Fruit fly (Drosophila melanogaster) whole organism, prepupa: ENCODE results near the gene dsd.

Experiments
- Blimp-1 ChIP-seq: fragments of 200-800 bp; sonication (Bioruptor generic); optimal IDR thresholded peaks from 3 replicates; lab custom pipeline; 2017; ENCODE audit warnings: missing biosample characterization, missing genetic modification characterization, mild to moderate bottlenecking, moderate library complexity, missing genetic modification reagents
- CG10631 ChIP-seq: fragments of 200-800 bp; sonication (Bioruptor generic); optimal IDR thresholded peaks from 2 replicates; lab custom pipeline; 2016; ENCODE audit warnings: missing biosample characterization, missing genetic modification characterization
- CG10669 ChIP-seq: fragments of 200-800 bp; sonication (Bioruptor generic); optimal IDR thresholded peaks from 3 replicates; lab custom pipeline; 2018; ENCODE audit warnings: missing biosample characterization, mild to moderate bottlenecking, missing genetic modification characterization, moderate library complexity
- CG11294 ChIP-seq: fragments of 200-800 bp; sonication (Bioruptor generic); IDR thresholded peaks from 2 replicates; pipeline ENCODE4 v1.3.6; 2022; ENCODE audit warnings: missing biosample characterization, missing genetic modification characterization
- CG11762 ChIP-seq: fragments of 200-800 bp; sonication (Bioruptor generic); optimal IDR thresholded peaks from 3 replicates; lab custom pipeline; 2016; ENCODE audit warnings: missing biosample characterization, missing genetic modification characterization; ENCODE audit not compliant: insufficient read depth
- CG11902 ChIP-seq: fragments of 200-800 bp; sonication (Bioruptor generic); optimal IDR thresholded peaks from 3 replicates; lab custom pipeline; 2016; ENCODE audit warnings: missing biosample characterization, missing genetic modification characterization
- CG15336 ChIP-seq: fragments of 200-800 bp; sonication (Bioruptor generic); IDR thresholded peaks from 2 replicates; pipeline ENCODE4 v1.3.6; 2022; ENCODE audit warnings: missing biosample characterization, missing genetic modification characterization
- CG1621 ChIP-seq: fragments of 200-800 bp; sonication (Bioruptor generic); optimal IDR thresholded peaks from 3 replicates; lab custom pipeline; 2018; ENCODE audit warnings: missing biosample characterization, mild to moderate bottlenecking, missing genetic modification characterization
- CG16779 ChIP-seq: fragments of 200-800 bp; sonication (Bioruptor generic); optimal IDR thresholded peaks from 3 replicates; lab custom pipeline; 2017; ENCODE audit warnings: missing biosample characterization, mild to moderate bottlenecking, missing genetic modification characterization
- CG3032 ChIP-seq: fragments of 200-800 bp; optimal IDR thresholded peaks from 2 replicates; lab custom pipeline; 2019; ENCODE audit warnings: missing biosample characterization, mild to moderate bottlenecking, missing genetic modification characterization, moderate library complexity
- CG34406 ChIP-seq: fragments of 200-800 bp; sonication (Bioruptor generic); optimal IDR thresholded peaks from 3 replicates; lab custom pipeline; 2016; ENCODE audit warnings: missing biosample characterization, missing genetic modification characterization
- CG3919 ChIP-seq: fragments of 200-800 bp; sonication (Bioruptor generic); optimal IDR thresholded peaks from 3 replicates; lab custom pipeline; 2016; ENCODE audit warnings: missing biosample characterization, missing genetic modification characterization
- CG4318 ChIP-seq: fragments of 200-800 bp; sonication (Bioruptor generic); optimal IDR thresholded peaks from 3 replicates; lab custom pipeline; 2017; ENCODE audit warnings: missing biosample characterization, mild to moderate bottlenecking, missing genetic modification characterization
- CG6163 ChIP-seq: fragments of 200-800 bp; sonication (Bioruptor generic); IDR thresholded peaks from 3 replicates; pipeline ENCODE4 v1.3.6; 2022; ENCODE audit warnings: missing biosample characterization, missing genetic modification characterization
- CG6808 ChIP-seq: fragments of 200-800 bp; sonication (Bioruptor generic); optimal IDR thresholded peaks from 3 replicates; lab custom pipeline; 2017; ENCODE audit warnings: missing biosample characterization, missing genetic modification characterization, mild to moderate bottlenecking, moderate library complexity, missing genetic modification reagents
- CG6854 ChIP-seq: fragments of 200-800 bp; sonication (Bioruptor generic); optimal IDR thresholded peaks from 2 replicates; lab custom pipeline; 2017; ENCODE audit warnings: missing biosample characterization, mild to moderate bottlenecking, missing genetic modification characterization
- CG8119 ChIP-seq: fragments of 200-800 bp; sonication (Bioruptor generic); IDR thresholded peaks from 3 replicates; pipeline ENCODE4 v1.3.6; 2022; ENCODE audit warnings: missing biosample characterization, missing genetic modification characterization
- CG8632 ChIP-seq: fragments of 200-800 bp; sonication (Bioruptor generic); optimal IDR thresholded peaks from 3 replicates; lab custom pipeline; 2016; ENCODE audit warnings: missing biosample characterization, missing genetic modification characterization
- CG9139 ChIP-seq: fragments of 200-800 bp; sonication (Bioruptor generic); optimal IDR thresholded peaks from 3 replicates; lab custom pipeline; 2017; ENCODE audit warnings: missing biosample characterization, mild to moderate bottlenecking, missing genetic modification characterization
- Eip75B ChIP-seq: fragments of 200-800 bp; sonication (Bioruptor generic); optimal IDR thresholded peaks from 3 replicates; lab custom pipeline; 2016; ENCODE audit warnings: missing biosample characterization, missing genetic modification characterization
- Eip78C ChIP-seq: fragments of 200-800 bp; sonication (Bioruptor generic); peaks from one replicate; lab custom pipeline; 2016; ENCODE audit warnings: missing biosample characterization, missing genetic modification characterization
- Ets21C ChIP-seq: fragments of 200-800 bp; sonication (Bioruptor generic); optimal IDR thresholded peaks from 3 replicates; lab custom pipeline; 2016; ENCODE audit warnings: missing biosample characterization, missing genetic modification characterization
- Ets96B ChIP-seq: fragments of 200-800 bp; optimal IDR thresholded peaks from 2 replicates; lab custom pipeline; 2019; ENCODE audit warnings: missing biosample characterization, mild to moderate bottlenecking, missing genetic modification characterization, moderate library complexity
- Hr38 ChIP-seq: sonication (Bioruptor generic); optimal IDR thresholded peaks from 2 replicates; lab custom pipeline; 2016; ENCODE audit warnings: missing biosample characterization, missing genetic modification characterization
- Hr39 ChIP-seq: fragments of 200-800 bp; sonication (Bioruptor generic); optimal IDR thresholded peaks from 2 replicates; lab custom pipeline; 2016; ENCODE audit warnings: missing biosample characterization, missing genetic modification characterization
- Hr4 ChIP-seq: fragments of 200-800 bp; sonication (Bioruptor generic); optimal IDR thresholded peaks from 3 replicates; lab custom pipeline; 2016; ENCODE audit warnings: missing biosample characterization, missing genetic modification characterization
- Lpt ChIP-seq: fragments of 200-800 bp; sonication (Bioruptor generic); optimal IDR thresholded peaks from 3 replicates; lab custom pipeline; 2016; ENCODE audit warnings: missing biosample characterization, missing genetic modification characterization
- Met ChIP-seq: fragments of 200-800 bp; sonication (Bioruptor generic); optimal IDR thresholded peaks from 3 replicates; lab custom pipeline; 2016; ENCODE audit warnings: missing biosample characterization, missing genetic modification characterization
- OdsH ChIP-seq: fragments of 200-800 bp; sonication (Bioruptor generic); optimal IDR thresholded peaks from 3 replicates; lab custom pipeline; 2016; ENCODE audit warnings: missing biosample characterization, missing genetic modification characterization
- Smox ChIP-seq: fragments of 200-800 bp; sonication (Bioruptor generic); optimal IDR thresholded peaks from 3 replicates; lab custom pipeline; 2016; ENCODE audit warnings: missing biosample characterization, missing genetic modification characterization
- Sox14 ChIP-seq: fragments of 200-800 bp; sonication (Bioruptor generic); optimal IDR thresholded peaks from 3 replicates; lab custom pipeline; 2016; ENCODE audit warnings: missing biosample characterization, missing genetic modification characterization
- Sox15 ChIP-seq: fragments of 200-800 bp; sonication (Bioruptor generic); optimal IDR thresholded peaks from 3 replicates; lab custom pipeline; 2016; ENCODE audit warnings: missing biosample characterization, missing genetic modification characterization
- achi ChIP-seq: fragments of 200-800 bp; sonication (Bioruptor generic); optimal IDR thresholded peaks from 3 replicates; lab custom pipeline; 2016; ENCODE audit warnings: missing biosample characterization, missing genetic modification characterization
- acj6 ChIP-seq: fragments of 200-800 bp; sonication (Bioruptor generic); optimal IDR thresholded peaks from 3 replicates; lab custom pipeline; 2016; ENCODE audit warnings: missing biosample characterization, missing genetic modification characterization
- cyc ChIP-seq: fragments of 200-800 bp; sonication (Bioruptor generic); optimal IDR thresholded peaks from 3 replicates; lab custom pipeline; 2016; ENCODE audit warnings: missing biosample characterization, missing genetic modification characterization
- dsx ChIP-seq: fragments of 200-800 bp; optimal IDR thresholded peaks from 3 replicates; lab custom pipeline; 2019; ENCODE audit warnings: missing biosample characterization, mild to moderate bottlenecking, missing genetic modification characterization, moderate library complexity; ENCODE audit not compliant: poor library complexity, severe bottlenecking
- esn ChIP-seq: fragments of 200-800 bp; sonication (Bioruptor generic); optimal IDR thresholded peaks from 2 replicates; lab custom pipeline; 2016; ENCODE audit warnings: missing biosample characterization, mild to moderate bottlenecking, missing genetic modification characterization, moderate library complexity
- fd59A ChIP-seq: fragments of 200-800 bp; sonication (Bioruptor generic); optimal IDR thresholded peaks from 2 replicates; lab custom pipeline; 2017; ENCODE audit warnings: missing biosample characterization, mild to moderate bottlenecking, missing genetic modification characterization, missing genetic modification reagents
- fd85E ChIP-seq: fragments of 200-800 bp; sonication (Bioruptor generic); optimal IDR thresholded peaks from 3 replicates; lab custom pipeline; 2016; ENCODE audit warnings: missing biosample characterization, missing genetic modification characterization
- fkh ChIP-seq: fragments of 200-800 bp; sonication (Bioruptor generic); optimal IDR thresholded peaks from 3 replicates; lab custom pipeline; 2017; ENCODE audit warnings: missing biosample characterization, mild to moderate bottlenecking, missing genetic modification characterization, moderate library complexity
- lz ChIP-seq: fragments of 200-800 bp; sonication (Bioruptor generic); optimal IDR thresholded peaks from 3 replicates; lab custom pipeline; 2016; ENCODE audit warnings: missing biosample characterization, missing genetic modification characterization
- net ChIP-seq: fragments of 200-800 bp; sonication (Bioruptor generic); optimal IDR thresholded peaks from 3 replicates; lab custom pipeline; 2016; ENCODE audit warnings: missing biosample characterization, missing genetic modification characterization
- salr ChIP-seq, 2 experiments: fragments of 200-800 bp; sonication (Bioruptor generic); optimal IDR thresholded peaks; 3 replicates each; lab custom pipeline; 2016 to 2018; ENCODE audit warnings: missing biosample characterization in 2 of 2, missing genetic modification characterization in 2 of 2, mild to moderate bottlenecking in 1 of 2
- spab ChIP-seq: fragments of 200-800 bp; sonication (Bioruptor generic); optimal IDR thresholded peaks from 2 replicates; lab custom pipeline; 2017; ENCODE audit warnings: missing biosample characterization, mild to moderate bottlenecking, missing genetic modification characterization, missing genetic modification reagents
- ss ChIP-seq, 2 experiments: fragments of 200-800 bp; sonication (Bioruptor generic); optimal IDR thresholded peaks; 2 replicates in 1 of 2; 3 replicates in 1 of 2; lab custom pipeline; 2017 to 2018; ENCODE audit warnings: mild to moderate bottlenecking in 2 of 2, missing biosample characterization in 2 of 2, missing genetic modification characterization in 2 of 2, moderate library complexity in 1 of 2
- svp ChIP-seq: fragments of 200-800 bp; sonication (Bioruptor generic); peaks from one replicate; lab custom pipeline; 2016; ENCODE audit warnings: missing biosample characterization, missing genetic modification characterization
- topi ChIP-seq: fragments of 200-800 bp; sonication (Bioruptor generic); optimal IDR thresholded peaks from 3 replicates; lab custom pipeline; 2016; ENCODE audit warnings: missing biosample characterization, missing genetic modification characterization

dsd gene

DNA sequence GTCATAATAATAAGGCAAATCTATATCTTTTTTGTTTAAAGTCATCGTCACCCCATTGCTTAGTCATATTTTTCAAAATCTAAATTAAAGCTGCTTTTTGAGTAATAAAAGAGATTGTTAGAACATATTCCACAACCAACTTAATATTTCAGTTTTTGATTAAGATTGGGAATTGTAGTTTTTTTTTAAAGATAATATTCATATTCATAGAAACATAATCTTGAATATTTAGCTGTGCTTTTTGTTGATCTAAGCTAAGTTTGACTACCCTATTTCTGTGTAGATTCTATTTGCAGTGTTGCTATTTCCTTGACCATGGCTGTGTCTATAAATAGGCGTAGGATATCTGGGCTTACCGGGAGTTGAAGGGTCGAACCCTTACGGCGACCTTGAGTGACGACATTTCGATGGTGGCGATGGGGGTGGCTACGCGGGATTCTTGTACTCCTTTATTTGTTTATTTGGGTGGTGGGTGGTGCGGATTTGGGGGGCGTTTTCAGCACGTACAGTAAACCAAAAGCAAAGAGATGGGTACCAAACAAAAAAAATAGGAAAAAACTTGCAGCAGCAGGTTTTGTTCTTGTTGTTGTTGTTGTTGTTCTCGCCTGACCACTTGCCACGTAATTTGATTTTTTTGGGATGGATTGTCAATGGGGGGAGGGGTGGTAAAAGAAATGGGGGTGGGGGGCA, 49.1 kb downstream of the dsd start:
- TF ChIP-seq CG6163 (GFP tag; lab: Robert Waterston, UW) (0 out of 3 replicates have a peak, but pooled peaks have one; percentile 29), Eip78C (peak; percentile 68), Ets21C (GFP tag; lab: Kevin White, UChicago) (no peak), svp (GFP tag; lab: Kevin White, UChicago) (peak; percentile 59), CG1621 (tag; lab: Kevin White, UChicago) (no peak), esn (GFP tag; lab: Kevin White, UChicago) (peak; percentile 19), topi (GFP tag; lab: Kevin White, UChicago) (peak; percentile 0), CG10669 (GFP tag; lab: Kevin White, UChicago) (peak; percentile 11), acj6 (GFP tag; lab: Kevin White, UChicago) (no peak), Ets96B (tag; lab: Kevin White, UChicago) (peak; percentile 5), dsx (no peak), spab (GFP tag; lab: Kevin White, UChicago) (no peak), OdsH (GFP tag; lab: Kevin White, UChicago) (no peak)
- TF ChIP-seq, all 60 proteins: peak for 7

DNA sequence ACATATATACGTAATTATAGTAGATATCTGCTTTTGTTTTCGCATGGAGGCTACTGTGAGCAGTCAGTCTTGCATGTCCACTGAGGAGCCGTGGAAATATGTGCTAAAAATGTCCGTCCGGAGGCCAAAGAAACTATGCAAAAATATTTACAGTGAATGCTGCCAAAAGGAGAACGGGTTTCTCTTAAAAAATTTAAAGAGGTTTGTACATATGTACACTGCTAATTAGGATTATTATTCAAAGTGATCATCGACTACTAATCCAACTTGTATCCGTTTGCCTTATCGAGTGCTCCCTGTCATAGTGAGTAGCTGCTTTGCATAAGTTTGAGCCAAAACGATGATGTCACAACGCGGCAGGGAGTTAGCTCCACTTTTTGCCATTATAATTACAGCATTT, 50.2 kb downstream of the dsd start:
- no peak for TF ChIP-seq CG9139 (GFP tag; lab: Kevin White, UChicago)
- peak; percentile 18 for TF ChIP-seq Ets21C (GFP tag; lab: Kevin White, UChicago)
- no peak for TF ChIP-seq CG6808 (GFP tag; lab: Kevin White, UChicago)
- peak; percentile 66 for TF ChIP-seq cyc (GFP tag; lab: Kevin White, UChicago)
- peak; percentile 43 for TF ChIP-seq Ets96B (tag; lab: Kevin White, UChicago)
- peak; percentile 76 for TF ChIP-seq CG3919
- no peak for TF ChIP-seq CG1621 (tag; lab: Kevin White, UChicago)
- TF ChIP-seq Lpt (GFP tag; lab: Kevin White, UChicago): peak; percentile 66
- no peak for TF ChIP-seq CG16779 (tag; lab: Kevin White, UChicago)
- no peak for TF ChIP-seq CG4318 (GFP tag; lab: Kevin White, UChicago)
- TF ChIP-seq lz (GFP tag; lab: Kevin White, UChicago): peak; percentile 35
- TF ChIP-seq Eip75B: peak; percentile 51
- peak; percentile 44 for TF ChIP-seq net (GFP tag; lab: Kevin White, UChicago)
- peak; percentile 87 for TF ChIP-seq Eip78C
- peak; percentile 52 for TF ChIP-seq CG11902 (GFP tag; lab: Kevin White, UChicago)
- TF ChIP-seq Hr38 (GFP tag; lab: Kevin White, UChicago): no peak
- peak; percentile 51 for TF ChIP-seq Met
- TF ChIP-seq CG15336 (GFP tag; lab: Robert Waterston, UW): peak; percentile 83
- TF ChIP-seq Smox (GFP tag; lab: Kevin White, UChicago): no peak
- TF ChIP-seq Hr39: peak; percentile 55
- TF ChIP-seq Sox14 (GFP tag; lab: Kevin White, UChicago): peak; percentile 27
- peak; percentile 79 for TF ChIP-seq CG11294
- TF ChIP-seq CG6163 (GFP tag; lab: Robert Waterston, UW): peak; percentile 81
- no peak for TF ChIP-seq spab (GFP tag; lab: Kevin White, UChicago)
- peak; percentile 15 for TF ChIP-seq CG8632 (GFP tag; lab: Kevin White, UChicago)
- no peak for TF ChIP-seq ss (GFP tag; optimal IDR thresholded peaks at IDR 0.05; lab: Kevin White, UChicago)
- TF ChIP-seq Blimp-1 (GFP tag; lab: Kevin White, UChicago): peak; percentile 18
- peak in 1 of 2 experiments; percentile 45 for TF ChIP-seq salr (GFP tag; optimal IDR thresholded peaks at IDR 0.05; lab: Kevin White, UChicago)
- TF ChIP-seq fd85E (GFP tag; lab: Kevin White, UChicago): no peak
- peak; percentile 45 for TF ChIP-seq Sox15 (GFP tag; lab: Kevin White, UChicago)
- TF ChIP-seq CG11762: peak; percentile 31
- TF ChIP-seq achi (GFP tag; lab: Kevin White, UChicago): peak; percentile 64
- TF ChIP-seq CG34406: peak; percentile 40
- peak; percentile 47 for TF ChIP-seq CG10631
- peak; percentile 77 for TF ChIP-seq CG8119 (GFP tag; lab: Robert Waterston, UW)
- peak; percentile 66 for TF ChIP-seq acj6 (GFP tag; lab: Kevin White, UChicago)
- TF ChIP-seq CG3032 (tag; lab: Kevin White, UChicago): peak; percentile 18
- no peak for TF ChIP-seq fkh
- TF ChIP-seq OdsH (GFP tag; lab: Kevin White, UChicago): peak; percentile 65
- no peak for TF ChIP-seq fd59A
- TF ChIP-seq CG6854 (GFP tag; lab: Kevin White, UChicago): no peak
- TF ChIP-seq Hr4 (GFP tag; lab: Kevin White, UChicago): peak; percentile 77
